Fruit fly (Drosophila melanogaster) whole organism, embryonic: ENCODE measurements around the gene CG7557.

Experiments used
- Bgb ChIP-seq: fragments of 200-800 bp; sonication (Bioruptor generic); IDR thresholded peaks from 2 replicates; pipeline ENCODE4 v1.3.6; 2022; ENCODE audit warnings: missing biosample characterization, missing genetic modification characterization; ENCODE audit not compliant: partially characterized antibody
- Blimp-1 ChIP-seq: fragments of 200-800 bp; sonication (Bioruptor generic); optimal IDR thresholded peaks from 3 replicates; lab custom pipeline; 2018; ENCODE audit warnings: missing biosample characterization, missing genetic modification characterization, mild to moderate bottlenecking, moderate library complexity, missing genetic modification reagents
- BtbVII ChIP-seq: fragments of 200-800 bp; sonication (Bioruptor generic); optimal IDR thresholded peaks from 3 replicates; lab custom pipeline; 2017; ENCODE audit warnings: missing biosample characterization, mild to moderate bottlenecking, missing genetic modification characterization
- CG10209 ChIP-seq: fragments of 200-800 bp; sonication (Bioruptor generic); optimal IDR thresholded peaks from 3 replicates; lab custom pipeline; 2017; ENCODE audit warnings: missing biosample characterization, mild to moderate bottlenecking, missing genetic modification characterization, missing genetic modification reagents
- CG12236 ChIP-seq: fragments of 200-800 bp; sonication (Bioruptor generic); optimal IDR thresholded peaks from 2 replicates; lab custom pipeline; 2016; ENCODE audit warnings: missing biosample characterization, missing genetic modification characterization
- CG13123 ChIP-seq: fragments of 200-800 bp; sonication (Bioruptor generic); optimal IDR thresholded peaks from 2 replicates; lab custom pipeline; 2016; ENCODE audit warnings: missing biosample characterization, missing genetic modification characterization
- CG14050 ChIP-seq: fragments of 200-800 bp; sonication (Bioruptor generic); IDR thresholded peaks from 3 replicates; pipeline ENCODE4 v1.3.6; 2022; ENCODE audit warnings: missing biosample characterization, missing genetic modification characterization
- CG1603 ChIP-seq: fragments of 200-800 bp; sonication (Bioruptor generic); optimal IDR thresholded peaks from 2 replicates; lab custom pipeline; 2019; ENCODE audit warnings: missing biosample characterization, mild to moderate bottlenecking, missing genetic modification characterization, moderate library complexity
- CG1647 ChIP-seq: fragments of 200-800 bp; sonication (Bioruptor generic); optimal IDR thresholded peaks from 3 replicates; lab custom pipeline; 2016; ENCODE audit warnings: missing biosample characterization, missing genetic modification characterization
- CG17568 ChIP-seq: fragments of 200-800 bp; sonication (Bioruptor generic); optimal IDR thresholded peaks from 2 replicates; lab custom pipeline; 2018; ENCODE audit warnings: missing biosample characterization, mild to moderate bottlenecking, missing genetic modification characterization, moderate library complexity
- CG17829 ChIP-seq: fragments of 200-800 bp; optimal IDR thresholded peaks from 2 replicates; lab custom pipeline; 2019; ENCODE audit warnings: missing biosample characterization, mild to moderate bottlenecking, missing genetic modification characterization, moderate library complexity
- CG2712 ChIP-seq: fragments of 200-800 bp; optimal IDR thresholded peaks from 3 replicates; lab custom pipeline; 2019; ENCODE audit warnings: missing biosample characterization, mild to moderate bottlenecking, missing genetic modification characterization, moderate library complexity
- CG33557 ChIP-seq: fragments of 200-800 bp; sonication (Bioruptor generic); optimal IDR thresholded peaks from 2 replicates; lab custom pipeline; 2019; ENCODE audit warnings: missing biosample characterization, mild to moderate bottlenecking, missing genetic modification characterization, moderate library complexity
- CG3726 ChIP-seq: fragments of 200-800 bp; sonication (Bioruptor generic); IDR thresholded peaks from 3 replicates; pipeline ENCODE4, ENCODE4 v1.3.6; 2022; ENCODE audit warnings: missing biosample characterization, missing genetic modification characterization
- CG5953 ChIP-seq: fragments of 200-800 bp; sonication (Bioruptor generic); IDR thresholded peaks from 2 replicates; pipeline ENCODE4 v1.3.6; 2022; ENCODE audit warnings: missing biosample characterization, missing genetic modification characterization
- CG6765 ChIP-seq: fragments of 200-800 bp; sonication (Bioruptor generic); optimal IDR thresholded peaks from 3 replicates; lab custom pipeline; 2017; ENCODE audit warnings: missing biosample characterization, mild to moderate bottlenecking, missing genetic modification characterization
- CG8089 ChIP-seq: fragments of 200-800 bp; sonication (Bioruptor generic); optimal IDR thresholded peaks from 3 replicates; lab custom pipeline; 2016; ENCODE audit warnings: missing biosample characterization, missing genetic modification characterization
- CG8765 ChIP-seq: fragments of 200-800 bp; sonication (Bioruptor generic); IDR thresholded peaks from 2 replicates; pipeline ENCODE4 v1.3.6; 2022; ENCODE audit warnings: missing biosample characterization, missing genetic modification characterization
- CG8944 ChIP-seq: fragments of 200-800 bp; sonication (Bioruptor generic); optimal IDR thresholded peaks from 3 replicates; lab custom pipeline; 2016; ENCODE audit warnings: missing biosample characterization, missing genetic modification characterization
- CG9727 ChIP-seq: fragments of 200-800 bp; sonication (Bioruptor generic); optimal IDR thresholded peaks from 3 replicates; lab custom pipeline; 2017; ENCODE audit warnings: missing biosample characterization, mild to moderate bottlenecking, missing genetic modification characterization
- CG9817 ChIP-seq: fragments of 200-800 bp; sonication (Bioruptor generic); optimal IDR thresholded peaks from 2 replicates; lab custom pipeline; 2018; ENCODE audit warnings: missing biosample characterization, mild to moderate bottlenecking, missing genetic modification characterization, moderate library complexity
- Camta ChIP-seq: fragments of 200-800 bp; sonication (Bioruptor generic); optimal IDR thresholded peaks from 2 replicates; lab custom pipeline; 2016; ENCODE audit warnings: missing biosample characterization, missing genetic modification characterization
- Chrac-16 ChIP-seq: fragments of 200-800 bp; sonication (Bioruptor generic); optimal IDR thresholded peaks from 3 replicates; lab custom pipeline; 2016; ENCODE audit warnings: missing biosample characterization, missing genetic modification characterization
- Dip2 ChIP-seq: fragments of 200-800 bp; sonication (Bioruptor generic); IDR thresholded peaks from 2 replicates; pipeline ENCODE4 v1.3.6; 2022; ENCODE audit warnings: missing biosample characterization, missing genetic modification characterization
- Doc3 ChIP-seq: fragments of 200-800 bp; sonication (Bioruptor generic); IDR thresholded peaks from 3 replicates; pipeline ENCODE4 v1.3.6; 2022; ENCODE audit warnings: missing biosample characterization, missing genetic modification characterization; ENCODE audit not compliant: partially characterized antibody
- Dp ChIP-seq: fragments of 200-800 bp; sonication (Bioruptor generic); optimal IDR thresholded peaks from 2 replicates; lab custom pipeline; 2018; ENCODE audit warnings: missing biosample characterization, mild to moderate bottlenecking, missing genetic modification characterization, moderate library complexity
- H2.0 ChIP-seq: fragments of 200-800 bp; sonication (Bioruptor generic); IDR thresholded peaks from 2 replicates; pipeline ENCODE4 v1.3.6; 2022; ENCODE audit warnings: missing biosample characterization, missing genetic modification characterization
- HLH54F ChIP-seq: fragments of 200-800 bp; sonication (Bioruptor generic); optimal IDR thresholded peaks from 3 replicates; lab custom pipeline; 2016; ENCODE audit warnings: missing biosample characterization, missing genetic modification characterization
- Hr51 ChIP-seq, 2 experiments: fragments of 200-800 bp; sonication (Bioruptor generic); optimal IDR thresholded peaks; 2 replicates in 1 of 2; 3 replicates in 1 of 2; lab custom pipeline; 2016 to 2018; ENCODE audit warnings: missing biosample characterization in 2 of 2, missing genetic modification characterization in 2 of 2, mild to moderate bottlenecking in 1 of 2, moderate library complexity in 1 of 2
- MESR4 ChIP-seq: fragments of 200-800 bp; sonication (Bioruptor generic); optimal IDR thresholded peaks from 2 replicates; lab custom pipeline; 2018; ENCODE audit warnings: missing biosample characterization, mild to moderate bottlenecking, missing genetic modification characterization, moderate library complexity
- Nf-YC ChIP-seq: fragments of 200-800 bp; optimal IDR thresholded peaks from 3 replicates; lab custom pipeline; 2019; ENCODE audit warnings: missing biosample characterization, mild to moderate bottlenecking, missing genetic modification characterization, moderate library complexity
- Poxn ChIP-seq: fragments of 200-800 bp; sonication (Bioruptor generic); IDR thresholded peaks from 2 replicates; pipeline ENCODE4 v1.3.6; 2022; ENCODE audit warnings: missing biosample characterization, missing genetic modification characterization
- Spps ChIP-seq: fragments of 200-800 bp; sonication (Bioruptor generic); optimal IDR thresholded peaks from 2 replicates; lab custom pipeline; 2018; ENCODE audit warnings: missing biosample characterization, mild to moderate bottlenecking, missing genetic modification characterization
- Sry-δ ChIP-seq: fragments of 200-800 bp; sonication (Bioruptor generic); optimal IDR thresholded peaks from 2 replicates; lab custom pipeline; 2016; ENCODE audit warnings: missing biosample characterization, missing genetic modification characterization
- Xrp1 ChIP-seq: fragments of 200-800 bp; sonication (Bioruptor generic); IDR thresholded peaks from 2 replicates; pipeline ENCODE4 v1.3.6; 2022; ENCODE audit warnings: missing biosample characterization, missing genetic modification characterization
- YL-1 ChIP-seq: fragments of 200-800 bp; sonication (Bioruptor generic); optimal IDR thresholded peaks from 3 replicates; lab custom pipeline; 2017; ENCODE audit warnings: missing biosample characterization, mild to moderate bottlenecking, missing genetic modification characterization
- ase ChIP-seq: fragments of 200-800 bp; sonication (Bioruptor generic); IDR thresholded peaks from 3 replicates; pipeline ENCODE4 v1.3.6; 2022; ENCODE audit warnings: missing biosample characterization, missing genetic modification characterization
- cg ChIP-seq: fragments of 200-800 bp; sonication (Bioruptor generic); optimal IDR thresholded peaks from 3 replicates; lab custom pipeline; 2019; ENCODE audit warnings: missing biosample characterization, mild to moderate bottlenecking, missing genetic modification characterization, moderate library complexity
- crc ChIP-seq: fragments of 200-800 bp; sonication (Bioruptor generic); optimal IDR thresholded peaks from 2 replicates; lab custom pipeline; 2016; ENCODE audit warnings: missing biosample characterization, missing genetic modification characterization
- disco-r ChIP-seq: fragments of 200-800 bp; sonication (Bioruptor generic); optimal IDR thresholded peaks from 2 replicates; lab custom pipeline; 2016; ENCODE audit warnings: missing biosample characterization, missing genetic modification characterization
- hbn ChIP-seq: fragments of 200-800 bp; sonication (Bioruptor generic); IDR thresholded peaks from 2 replicates; pipeline ENCODE4 v1.3.6; 2022; ENCODE audit warnings: missing biosample characterization, missing genetic modification characterization; ENCODE audit not compliant: partially characterized antibody
- lbe ChIP-seq: fragments of 200-800 bp; sonication (Bioruptor generic); optimal IDR thresholded peaks from 2 replicates; lab custom pipeline; 2016; ENCODE audit warnings: missing biosample characterization, mild to moderate bottlenecking, missing genetic modification characterization
- nerfin-1 ChIP-seq: fragments of 200-800 bp; sonication (Bioruptor generic); optimal IDR thresholded peaks from 3 replicates; lab custom pipeline; 2019; ENCODE audit warnings: missing biosample characterization, mild to moderate bottlenecking, missing genetic modification characterization, moderate library complexity
- pnt ChIP-seq: fragments of 200-800 bp; sonication (Bioruptor generic); optimal IDR thresholded peaks from 3 replicates; lab custom pipeline; 2016; ENCODE audit warnings: missing biosample characterization, missing genetic modification characterization
- sd ChIP-seq: fragments of 200-800 bp; sonication (Bioruptor generic); optimal IDR thresholded peaks from 3 replicates; lab custom pipeline; 2018; ENCODE audit warnings: missing biosample characterization, mild to moderate bottlenecking, missing genetic modification characterization, moderate library complexity
- shn ChIP-seq: fragments of 200-800 bp; sonication (Bioruptor generic); optimal IDR thresholded peaks from 3 replicates; lab custom pipeline; 2016; ENCODE audit warnings: missing biosample characterization, missing genetic modification characterization
- sna ChIP-seq: fragments of 200-800 bp; sonication (Bioruptor generic); IDR thresholded peaks from 2 replicates; pipeline ENCODE4 v1.3.6; 2022; ENCODE audit warnings: missing biosample characterization, missing genetic modification characterization; ENCODE audit not compliant: partially characterized antibody
- ssp ChIP-seq: fragments of 200-800 bp; sonication (Bioruptor generic); IDR thresholded peaks from 2 replicates; pipeline ENCODE4 v1.3.6; 2022; ENCODE audit warnings: missing biosample characterization, missing genetic modification characterization
- tgo ChIP-seq: fragments of 200-800 bp; sonication (Bioruptor generic); IDR thresholded peaks from 3 replicates; pipeline ENCODE4 v1.3.6; 2022; ENCODE audit warnings: missing biosample characterization, missing genetic modification characterization
- tx ChIP-seq: fragments of 200-800 bp; sonication (Bioruptor generic); optimal IDR thresholded peaks from 2 replicates; lab custom pipeline; 2016; ENCODE audit warnings: missing biosample characterization, missing genetic modification characterization
- wor ChIP-seq: fragments of 200-800 bp; sonication (Bioruptor generic); IDR thresholded peaks from 2 replicates; pipeline ENCODE4 v1.3.6; 2022; ENCODE audit warnings: missing biosample characterization, missing genetic modification characterization
- zfh2 ChIP-seq: fragments of 200-800 bp; sonication (Bioruptor generic); optimal IDR thresholded peaks from 2 replicates; lab custom pipeline; 2016; ENCODE audit warnings: missing biosample characterization, missing genetic modification characterization

The CG7557 gene

DNA sequence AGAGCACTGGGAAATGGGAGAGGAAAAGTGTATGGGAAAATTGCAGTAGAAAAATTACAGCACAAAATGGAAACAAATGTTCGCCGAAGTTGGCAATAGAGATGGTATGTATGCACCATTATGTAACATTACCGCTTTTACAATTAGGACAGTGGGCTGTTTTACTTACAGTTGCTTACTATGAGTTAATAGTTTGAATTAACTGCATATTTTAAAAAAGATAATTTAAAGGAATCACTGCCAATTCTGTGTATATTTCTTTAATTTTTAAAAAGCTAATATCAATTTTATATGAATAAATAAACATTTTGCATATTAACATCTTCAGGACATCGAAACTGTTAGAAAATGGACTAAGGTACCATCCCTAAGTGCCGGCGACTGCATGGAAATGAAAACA lies 31.3 kb upstream of the CG7557 start (continued):
- no peak for TF ChIP-seq lbe (GFP tag; lab: Kevin White, UChicago)
- no peak for TF ChIP-seq YL-1 (GFP tag; lab: Kevin White, UChicago)
- no peak for TF ChIP-seq zfh2 (GFP tag; lab: Kevin White, UChicago)
- TF ChIP-seq CG12236 (GFP tag; lab: Kevin White, UChicago): no peak
- TF ChIP-seq sd (tag; lab: Kevin White, UChicago): no peak
- no peak for TF ChIP-seq CG6765 (GFP tag; lab: Kevin White, UChicago)
- TF ChIP-seq hbn: no peak
- TF ChIP-seq Hr51 (GFP tag; optimal IDR thresholded peaks at IDR 0.05; lab: Kevin White, UChicago): no peak
- no peak for TF ChIP-seq Spps
- no peak for TF ChIP-seq CG14050 (GFP tag; lab: Robert Waterston, UW)
- TF ChIP-seq CG5953 (GFP tag; lab: Robert Waterston, UW): no peak
- peak; percentile 45 for TF ChIP-seq CG17829 (tag; lab: Kevin White, UChicago)
- peak; percentile 27 for TF ChIP-seq CG9727 (GFP tag; lab: Kevin White, UChicago)
- TF ChIP-seq HLH54F (GFP tag; lab: Kevin White, UChicago): no peak
- TF ChIP-seq ssp: no peak
- no peak for TF ChIP-seq tx (GFP tag; lab: Kevin White, UChicago)
- no peak for TF ChIP-seq CG1603 (tag; lab: Kevin White, UChicago)
- TF ChIP-seq CG3726 (GFP tag; lab: Robert Waterston, UW): no peak
- TF ChIP-seq Nf-YC (tag; lab: Kevin White, UChicago): no peak
- TF ChIP-seq Bgb (GFP tag; lab: Robert Waterston, UW): no peak
- TF ChIP-seq CG8765: no peak
- no peak for TF ChIP-seq CG13123 (GFP tag; lab: Kevin White, UChicago)
- no peak for TF ChIP-seq sna (GFP tag; lab: Robert Waterston, UW)
- TF ChIP-seq Blimp-1: peak; percentile 6
- no peak for TF ChIP-seq Dp (GFP tag; lab: Kevin White, UChicago)
- TF ChIP-seq CG8944 (GFP tag; lab: Kevin White, UChicago): no peak
- peak; percentile 67 for TF ChIP-seq CG2712 (tag; lab: Kevin White, UChicago)
- no peak for TF ChIP-seq Dip2 (GFP tag; lab: Robert Waterston, UW)
- TF ChIP-seq CG33557 (GFP tag; lab: Kevin White, UChicago): no peak
- TF ChIP-seq CG10209 (GFP tag; lab: Kevin White, UChicago): peak; percentile 3
- TF ChIP-seq disco-r: no peak
- TF ChIP-seq wor (GFP tag; lab: Robert Waterston, UW): no peak
- peak; percentile 47; the same call in 1 of the 2 replicates for TF ChIP-seq Xrp1 (GFP tag; lab: Robert Waterston, UW)
- TF ChIP-seq nerfin-1 (tag; lab: Kevin White, UChicago): peak; percentile 30
- no peak for TF ChIP-seq shn (GFP tag; lab: Kevin White, UChicago)
- TF ChIP-seq cg: no peak
- no peak for TF ChIP-seq CG1647
- no peak for TF ChIP-seq Sry-δ (GFP tag; lab: Kevin White, UChicago)
- TF ChIP-seq Camta (GFP tag; lab: Kevin White, UChicago): no peak
- TF ChIP-seq H2.0 (GFP tag; lab: Robert Waterston, UW): no peak
- no peak for TF ChIP-seq MESR4 (GFP tag; lab: Kevin White, UChicago)
- TF ChIP-seq pnt: no peak
- no peak for TF ChIP-seq ase (GFP tag; lab: Robert Waterston, UW)
- TF ChIP-seq BtbVII (GFP tag; lab: Kevin White, UChicago): no peak
- no peak for TF ChIP-seq Chrac-16
- no peak for TF ChIP-seq CG8089 (GFP tag; lab: Kevin White, UChicago)
- TF ChIP-seq tgo (GFP tag; lab: Robert Waterston, UW): no peak
- no peak for TF ChIP-seq CG17568
- TF ChIP-seq Doc3: no peak
- TF ChIP-seq Poxn (GFP tag; lab: Robert Waterston, UW): no peak
- TF ChIP-seq CG9817 (tag; lab: Kevin White, UChicago): no peak
- no peak for TF ChIP-seq crc (GFP tag; lab: Kevin White, UChicago)
